Fruit fly (Drosophila melanogaster): ENCODE data around the gene Fas1.

DNA sequence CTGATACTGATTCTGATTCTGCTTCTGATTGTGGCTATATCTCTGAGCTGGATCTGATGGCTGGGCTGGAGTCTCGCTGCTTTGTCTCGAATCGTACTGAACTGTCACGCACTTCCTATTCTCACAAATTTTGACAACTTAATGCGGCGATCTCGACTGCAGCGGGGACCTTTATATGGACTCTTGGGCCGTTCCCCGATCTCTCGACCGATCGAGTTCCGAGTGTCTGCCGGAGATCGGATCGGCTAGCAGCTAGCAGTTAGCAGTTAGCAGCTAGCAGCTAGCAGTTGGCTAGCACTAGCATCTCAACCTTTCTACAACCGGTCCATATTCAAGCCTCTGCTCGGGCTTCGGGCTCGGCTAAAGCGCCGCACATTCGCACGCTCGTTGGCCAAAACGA, 20.3 kb upstream of the Fas1 start, which contains the start of gene CG10345:
- TF ChIP-seq CG8478 (optimal IDR thresholded peaks at IDR 0.05) = no peak
- TF ChIP-seq CTCF (optimal IDR thresholded peaks at IDR 0.05) = no peak

All from S2 (cell line).